Fruit fly (Drosophila melanogaster) whole organism, embryonic: Measurements from ENCODE around the gene CG46467.

Experiments
- Atf6 ChIP-seq: fragments of 200-800 bp; sonication (Bioruptor generic); IDR thresholded peaks from 2 replicates; pipeline ENCODE4 v1.3.6; 2022; ENCODE audit warnings: missing biosample characterization, missing genetic modification characterization
- Awh ChIP-seq: fragments of 200-800 bp; sonication (Bioruptor generic); IDR thresholded peaks from 2 replicates; pipeline ENCODE4, ENCODE4 v1.3.6; 2022; ENCODE audit warnings: missing biosample characterization, missing genetic modification characterization
- CG10209 ChIP-seq: fragments of 200-800 bp; sonication (Bioruptor generic); optimal IDR thresholded peaks from 3 replicates; lab custom pipeline; 2017; ENCODE audit warnings: missing biosample characterization, mild to moderate bottlenecking, missing genetic modification characterization, missing genetic modification reagents
- CG10366 ChIP-seq: fragments of 200-800 bp; sonication (Bioruptor generic); IDR thresholded peaks from 2 replicates; pipeline ENCODE4 v1.3.6; 2022; ENCODE audit warnings: missing biosample characterization, missing genetic modification characterization
- CG10979 ChIP-seq: fragments of 200-800 bp; sonication (Bioruptor generic); optimal IDR thresholded peaks from 2 replicates; lab custom pipeline; 2018; ENCODE audit warnings: missing biosample characterization, mild to moderate bottlenecking, missing genetic modification characterization, moderate library complexity
- CG12659 ChIP-seq: fragments of 200-800 bp; sonication (Bioruptor generic); optimal IDR thresholded peaks from 3 replicates; lab custom pipeline; 2017; ENCODE audit warnings: mild to moderate bottlenecking, missing biosample characterization, missing genetic modification reagents, missing genetic modification characterization
- CG12769 ChIP-seq: fragments of 200-800 bp; sonication (Bioruptor generic); optimal IDR thresholded peaks from 2 replicates; lab custom pipeline; 2019; ENCODE audit warnings: missing biosample characterization, mild to moderate bottlenecking, missing genetic modification characterization, moderate library complexity
- CG14014 ChIP-seq: fragments of 200-800 bp; sonication (Bioruptor generic); IDR thresholded peaks from 2 replicates; pipeline ENCODE4 v1.3.6; 2022; ENCODE audit warnings: missing biosample characterization, missing genetic modification characterization
- CG14710 ChIP-seq: fragments of 200-800 bp; sonication (Bioruptor generic); optimal IDR thresholded peaks from 3 replicates; lab custom pipeline; 2019; ENCODE audit warnings: missing biosample characterization, mild to moderate bottlenecking, missing genetic modification characterization, moderate library complexity
- CG17328 ChIP-seq: fragments of 200-800 bp; sonication (Bioruptor generic); IDR thresholded peaks from 2 replicates; pipeline ENCODE4 v1.3.6; 2022; ENCODE audit warnings: missing biosample characterization, missing genetic modification characterization
- CG3163 ChIP-seq: fragments of 200-800 bp; sonication (Bioruptor generic); optimal IDR thresholded peaks from 3 replicates; lab custom pipeline; 2016; ENCODE audit warnings: missing biosample characterization, missing genetic modification characterization
- CG33213 ChIP-seq: fragments of 200-800 bp; sonication (Bioruptor generic); optimal IDR thresholded peaks from 3 replicates; lab custom pipeline; 2016; ENCODE audit warnings: missing biosample characterization, missing genetic modification characterization
- CG42726 ChIP-seq: fragments of 200-800 bp; sonication (Bioruptor generic); IDR thresholded peaks from 2 replicates; pipeline ENCODE4 v1.3.6; 2022; ENCODE audit warnings: missing biosample characterization, missing genetic modification characterization; ENCODE audit not compliant: partially characterized antibody
- CG4328 ChIP-seq: fragments of 200-800 bp; sonication (Bioruptor generic); optimal IDR thresholded peaks from 3 replicates; lab custom pipeline; 2017; ENCODE audit warnings: missing biosample characterization, missing genetic modification reagents, missing genetic modification characterization
- CG6175 ChIP-seq: fragments of 200-800 bp; sonication (Bioruptor generic); IDR thresholded peaks from 3 replicates; pipeline ENCODE4 v1.3.6; 2022; ENCODE audit warnings: missing biosample characterization, missing genetic modification characterization
- CG7987 ChIP-seq: fragments of 200-800 bp; sonication (Bioruptor generic); optimal IDR thresholded peaks from 2 replicates; lab custom pipeline; 2018; ENCODE audit warnings: missing biosample characterization, mild to moderate bottlenecking, missing genetic modification characterization, moderate library complexity
- CG8359 ChIP-seq: fragments of 200-800 bp; sonication (Bioruptor generic); optimal IDR thresholded peaks from 2 replicates; lab custom pipeline; 2017; ENCODE audit warnings: missing biosample characterization, mild to moderate bottlenecking, missing genetic modification characterization, borderline replicate concordance
- CG9437 ChIP-seq: fragments of 200-800 bp; sonication (Bioruptor generic); optimal IDR thresholded peaks from 2 replicates; lab custom pipeline; 2018; ENCODE audit warnings: missing biosample characterization, mild to moderate bottlenecking, missing genetic modification characterization
- CG9797 ChIP-seq: fragments of 200-800 bp; sonication (Bioruptor generic); optimal IDR thresholded peaks from 3 replicates; lab custom pipeline; 2018; ENCODE audit warnings: missing biosample characterization, mild to moderate bottlenecking, missing genetic modification characterization
- CHES-1-like ChIP-seq: fragments of 200-800 bp; sonication (Bioruptor generic); optimal IDR thresholded peaks from 2 replicates; lab custom pipeline; 2016; ENCODE audit warnings: missing biosample characterization, missing genetic modification characterization
- CoRest ChIP-seq: fragments of 200-800 bp; sonication (Bioruptor generic); optimal IDR thresholded peaks from 3 replicates; lab custom pipeline; 2018; ENCODE audit warnings: missing biosample characterization, mild to moderate bottlenecking, missing genetic modification characterization, moderate library complexity
- Dek ChIP-seq: fragments of 200-800 bp; sonication (Bioruptor generic); optimal IDR thresholded peaks from 3 replicates; lab custom pipeline; 2019; ENCODE audit warnings: missing biosample characterization, mild to moderate bottlenecking, missing genetic modification characterization, moderate library complexity
- Ets65A ChIP-seq: fragments of 200-800 bp; sonication (Bioruptor generic); peaks from one replicate; lab custom pipeline; 2016; ENCODE audit warnings: missing biosample characterization, missing genetic modification characterization
- HHEX ChIP-seq: fragments of 200-800 bp; sonication (Bioruptor generic); optimal IDR thresholded peaks from 3 replicates; lab custom pipeline; 2017; ENCODE audit warnings: missing biosample characterization, mild to moderate bottlenecking, missing genetic modification characterization, missing genetic modification reagents
- HLH3B ChIP-seq: fragments of 200-800 bp; sonication (Bioruptor generic); IDR thresholded peaks from 2 replicates; pipeline ENCODE4 v1.3.6; 2022; ENCODE audit warnings: missing biosample characterization, missing genetic modification characterization
- HLH4C ChIP-seq: fragments of 200-800 bp; sonication (Bioruptor generic); IDR thresholded peaks from 3 replicates; pipeline ENCODE4 v1.3.6; 2022; ENCODE audit warnings: missing biosample characterization, missing genetic modification characterization; ENCODE audit not compliant: partially characterized antibody
- Jarid2 ChIP-seq: fragments of 200-800 bp; sonication (Bioruptor generic); optimal IDR thresholded peaks from 3 replicates; lab custom pipeline; 2017; ENCODE audit warnings: mild to moderate bottlenecking, missing biosample characterization, missing genetic modification reagents, missing genetic modification characterization
- Mad ChIP-seq: fragments of 200-800 bp; sonication (Bioruptor generic); optimal IDR thresholded peaks from 2 replicates; lab custom pipeline; 2016; ENCODE audit warnings: missing biosample characterization, missing genetic modification characterization
- Med ChIP-seq: fragments of 200-800 bp; sonication (Bioruptor generic); peaks from one replicate; lab custom pipeline; 2016; ENCODE audit warnings: missing biosample characterization, missing genetic modification characterization, mild to moderate bottlenecking, inconsistent platforms, moderate library complexity
- NC2α ChIP-seq: fragments of 200-800 bp; sonication (Bioruptor generic); optimal IDR thresholded peaks from 2 replicates; lab custom pipeline; 2016; ENCODE audit warnings: missing biosample characterization, missing genetic modification characterization
- Sin3A ChIP-seq: fragments of >200 bp; optimal IDR thresholded peaks from 2 replicates; lab custom pipeline; 2018
- abd-A ChIP-seq: fragments of 200-800 bp; sonication (Bioruptor generic); optimal IDR thresholded peaks from 3 replicates; lab custom pipeline; 2019; ENCODE audit warnings: missing biosample characterization, mild to moderate bottlenecking, missing genetic modification characterization, moderate library complexity
- bab2 ChIP-seq: fragments of 200-800 bp; sonication (Bioruptor generic); optimal IDR thresholded peaks from 2 replicates; lab custom pipeline; 2016; ENCODE audit warnings: missing biosample characterization, missing genetic modification characterization
- br ChIP-seq: fragments of >200 bp; optimal IDR thresholded peaks from 2 replicates; lab custom pipeline; 2017
- cg ChIP-seq: fragments of 200-800 bp; sonication (Bioruptor generic); optimal IDR thresholded peaks from 3 replicates; lab custom pipeline; 2019; ENCODE audit warnings: missing biosample characterization, mild to moderate bottlenecking, missing genetic modification characterization, moderate library complexity
- ci ChIP-seq: fragments of 200-800 bp; sonication (Bioruptor generic); IDR thresholded peaks from 3 replicates; pipeline ENCODE4 v1.3.6; 2022; ENCODE audit warnings: missing biosample characterization, missing genetic modification characterization
- crol ChIP-seq: fragments of 200-800 bp; sonication (Bioruptor generic); IDR thresholded peaks from 2 replicates; pipeline ENCODE4 v1.3.6; 2022; ENCODE audit warnings: missing biosample characterization, missing genetic modification characterization
- dimm ChIP-seq: fragments of 200-800 bp; sonication (Bioruptor generic); IDR thresholded peaks from 2 replicates; pipeline ENCODE4 v1.3.6; 2022; ENCODE audit warnings: missing biosample characterization, missing genetic modification characterization
- dmrt99B ChIP-seq: fragments of 200-800 bp; sonication (Bioruptor generic); optimal IDR thresholded peaks from 2 replicates; lab custom pipeline; 2018; ENCODE audit warnings: missing biosample characterization, mild to moderate bottlenecking, missing genetic modification characterization, moderate library complexity
- fu2 ChIP-seq: fragments of 200-800 bp; sonication (Bioruptor generic); optimal IDR thresholded peaks from 2 replicates; lab custom pipeline; 2016; ENCODE audit warnings: missing biosample characterization, missing genetic modification characterization
- gcm2 ChIP-seq: fragments of 200-800 bp; sonication (Bioruptor generic); optimal IDR thresholded peaks from 2 replicates; lab custom pipeline; 2016; ENCODE audit warnings: missing biosample characterization, missing genetic modification characterization
- kah ChIP-seq: fragments of 200-800 bp; sonication (Bioruptor generic); optimal IDR thresholded peaks from 2 replicates; lab custom pipeline; 2018; ENCODE audit warnings: missing biosample characterization, mild to moderate bottlenecking, missing genetic modification characterization
- nau ChIP-seq: fragments of 200-800 bp; sonication (Bioruptor generic); optimal IDR thresholded peaks from 3 replicates; lab custom pipeline; 2017; ENCODE audit warnings: missing biosample characterization, mild to moderate bottlenecking, missing genetic modification characterization, missing genetic modification reagents
- pros ChIP-seq: fragments of 200-800 bp; sonication (Bioruptor generic); optimal IDR thresholded peaks from 3 replicates; lab custom pipeline; 2019; ENCODE audit warnings: missing biosample characterization, mild to moderate bottlenecking, missing genetic modification characterization, moderate library complexity
- sr ChIP-seq: fragments of 200-800 bp; sonication (Bioruptor generic); IDR thresholded peaks from 3 replicates; pipeline ENCODE4 v1.3.6; 2022; ENCODE audit warnings: missing biosample characterization, missing genetic modification characterization
- tap ChIP-seq: fragments of 200-800 bp; optimal IDR thresholded peaks from 3 replicates; lab custom pipeline; 2019; ENCODE audit warnings: missing biosample characterization, mild to moderate bottlenecking, missing genetic modification characterization, moderate library complexity
- toy ChIP-seq: fragments of 200-800 bp; sonication (Bioruptor generic); IDR thresholded peaks from 2 replicates; pipeline ENCODE4 v1.3.6; 2022; ENCODE audit warnings: missing biosample characterization, missing genetic modification characterization
- vvl ChIP-seq: fragments of 200-800 bp; sonication (Bioruptor generic); IDR thresholded peaks from 2 replicates; pipeline ENCODE4 v1.3.6; 2022; ENCODE audit warnings: missing biosample characterization, missing genetic modification characterization
- wor ChIP-seq: fragments of 200-800 bp; sonication (Bioruptor generic); IDR thresholded peaks from 2 replicates; pipeline ENCODE4 v1.3.6; 2022; ENCODE audit warnings: missing biosample characterization, missing genetic modification characterization
- z ChIP-seq: fragments of 200-800 bp; sonication (Bioruptor generic); IDR thresholded peaks from 3 replicates; pipeline ENCODE4 v1.3.6; 2022; ENCODE audit warnings: missing biosample characterization, missing genetic modification characterization

CG46467 gene

DNA sequence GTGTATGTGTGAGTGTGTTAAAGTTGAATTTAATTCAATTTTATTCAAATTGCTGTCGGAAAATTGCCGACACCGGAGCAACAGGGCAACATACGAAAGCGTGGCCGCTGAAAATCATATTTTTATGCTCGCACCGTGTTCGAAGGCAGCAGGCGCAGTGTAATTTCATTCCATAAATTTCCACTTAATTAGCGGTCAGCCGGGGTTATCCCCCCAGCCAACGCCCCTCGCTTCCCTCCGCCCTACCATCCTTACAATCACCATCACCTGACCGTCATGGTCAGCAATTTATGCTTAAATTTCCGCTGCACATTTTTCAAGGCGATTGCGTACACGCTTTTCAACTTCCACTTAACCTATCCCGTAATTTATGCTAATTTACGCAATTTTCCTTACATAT lies 30.2 kb downstream of the CG46467 start:
- peak; percentile 20 for TF ChIP-seq Ets65A (GFP tag; lab: Kevin White, UChicago)
- TF ChIP-seq crol (GFP tag; lab: Robert Waterston, UW): peak; percentile 52
- no peak for TF ChIP-seq CG33213 (GFP tag; lab: Kevin White, UChicago)
- 0 out of 2 replicates have a peak, but pooled peaks have one; percentile 1 for TF ChIP-seq CG17328 (GFP tag; lab: Robert Waterston, UW)
- TF ChIP-seq vvl (GFP tag; lab: Robert Waterston, UW): peak; percentile 73
- TF ChIP-seq Dek (tag; lab: Kevin White, UChicago): no peak
- TF ChIP-seq br: no peak
- 0 out of 2 replicates have a peak, but pooled peaks have one; percentile 27 for TF ChIP-seq Awh
- 0 out of 3 replicates have a peak, but pooled peaks have one; percentile 21 for TF ChIP-seq ci (GFP tag; lab: Robert Waterston, UW)
- TF ChIP-seq bab2 (GFP tag; lab: Kevin White, UChicago): no peak

DNA sequence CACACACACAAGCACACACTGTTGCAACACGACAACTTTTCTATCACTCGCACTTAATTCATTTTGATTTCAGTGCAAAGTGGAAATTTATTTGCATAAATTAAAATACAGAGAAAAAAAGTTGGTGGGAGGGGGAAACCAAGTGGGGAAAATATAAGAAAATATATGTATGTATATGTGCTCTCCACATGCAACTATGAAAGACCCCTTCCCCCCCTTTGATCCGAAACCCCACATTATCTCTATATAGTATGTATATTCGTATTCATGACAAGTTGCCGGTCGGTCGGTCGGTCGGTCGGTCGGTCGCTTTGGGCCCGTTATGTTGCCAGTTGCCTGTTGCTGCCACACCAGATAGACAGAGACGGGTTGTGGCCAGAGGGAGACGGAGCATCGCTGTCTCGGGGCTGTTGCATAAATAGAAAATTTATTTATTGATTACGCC lies 31.6 kb downstream of the CG46467 start:
- no peak for TF ChIP-seq CG4328 (GFP tag; lab: Kevin White, UChicago)
- no peak for TF ChIP-seq CG8359 (GFP tag; lab: Kevin White, UChicago)
- peak; percentile 35 for TF ChIP-seq CG10209
- no peak for TF ChIP-seq Jarid2
- no peak for TF ChIP-seq HLH4C
- peak; percentile 64; the same call in 2 of the 3 replicates for TF ChIP-seq CG6175 (GFP tag; lab: Robert Waterston, UW)
- TF ChIP-seq abd-A (tag; lab: Kevin White, UChicago): peak; percentile 82
- TF ChIP-seq CG14014: 0 out of 2 replicates have a peak, but pooled peaks have one; percentile 11
- TF ChIP-seq fu2 (GFP tag; lab: Kevin White, UChicago): no peak
- no peak for TF ChIP-seq NC2α (GFP tag; lab: Kevin White, UChicago)
- no peak for TF ChIP-seq HHEX (GFP tag; lab: Kevin White, UChicago)
- TF ChIP-seq Med (GFP tag; lab: Kevin White, UChicago): peak; percentile 52
- no peak for TF ChIP-seq kah
- TF ChIP-seq sr (GFP tag; lab: Robert Waterston, UW): 0 out of 3 replicates have a peak, but pooled peaks have one; percentile 26
- TF ChIP-seq CG3163 (GFP tag; lab: Kevin White, UChicago): no peak
- no peak for TF ChIP-seq HLH3B (GFP tag; lab: Robert Waterston, UW)
- TF ChIP-seq CG42726: no peak
- no peak for TF ChIP-seq Mad (GFP tag; lab: Kevin White, UChicago)
- TF ChIP-seq dmrt99B (tag; lab: Kevin White, UChicago): no peak
- peak; percentile 3 for TF ChIP-seq CG12769 (tag; lab: Kevin White, UChicago)
- no peak for TF ChIP-seq dimm
- TF ChIP-seq Atf6 (GFP tag; lab: Robert Waterston, UW): no peak
- TF ChIP-seq cg: peak; percentile 67
- no peak for TF ChIP-seq Awh
- TF ChIP-seq CHES-1-like (GFP tag; lab: Kevin White, UChicago): no peak
- TF ChIP-seq CG10979 (tag; lab: Kevin White, UChicago): no peak
- TF ChIP-seq CG9797 (GFP tag; lab: Kevin White, UChicago): no peak
- TF ChIP-seq CG9437 (GFP tag; lab: Kevin White, UChicago): no peak
- no peak for TF ChIP-seq gcm2 (GFP tag; lab: Kevin White, UChicago)
- no peak for TF ChIP-seq CG17328 (GFP tag; lab: Robert Waterston, UW)
- TF ChIP-seq pros (GFP tag; lab: Kevin White, UChicago): peak; percentile 18
- TF ChIP-seq toy (GFP tag; lab: Robert Waterston, UW): no peak
- no peak for TF ChIP-seq nau
- no peak for TF ChIP-seq CoRest
- no peak for TF ChIP-seq CG14710 (tag; lab: Kevin White, UChicago)
- no peak for TF ChIP-seq CG7987 (GFP tag; lab: Kevin White, UChicago)
- no peak for TF ChIP-seq CG12659 (GFP tag; lab: Kevin White, UChicago)
- TF ChIP-seq wor (GFP tag; lab: Robert Waterston, UW): no peak
- TF ChIP-seq CG10366 (GFP tag; lab: Robert Waterston, UW): no peak
- no peak for TF ChIP-seq Sin3A (lab: Kevin White, UChicago)
- TF ChIP-seq tap: no peak
- 0 out of 3 replicates have a peak, but pooled peaks have one; percentile 36 for TF ChIP-seq z
